Worm (Caenorhabditis elegans): ENCODE measurements around the gene Y54G2A.52.
A peak's percentile ranks its signal among the peaks of the same experiment; 100 is the strongest.

Gene Y54G2A.52

DNA sequence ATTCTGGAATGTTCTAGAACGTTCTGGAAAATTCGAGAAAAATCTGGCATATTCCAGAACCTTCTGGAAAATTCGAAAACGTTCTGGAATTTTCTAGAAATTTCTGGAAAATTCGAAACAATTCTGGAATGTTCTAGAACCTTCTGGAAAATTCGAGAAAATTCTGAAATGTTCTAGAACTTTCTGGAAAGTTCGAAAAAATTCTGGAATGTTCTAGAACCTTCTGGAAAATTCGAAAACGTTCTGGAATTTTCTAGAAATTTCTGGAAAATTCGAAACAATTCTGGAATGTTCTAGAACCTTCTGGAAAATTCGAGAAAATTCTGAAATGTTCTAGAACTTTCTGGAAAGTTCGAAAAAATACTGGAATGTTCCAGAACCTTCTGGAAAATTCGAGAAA is 43.7 kb downstream of the Y54G2A.52 start:
- peak; percentile 93 for TF ChIP-seq hsf-1 (GFP tag; IDR thresholded peaks at IDR 0.05)

DNA sequence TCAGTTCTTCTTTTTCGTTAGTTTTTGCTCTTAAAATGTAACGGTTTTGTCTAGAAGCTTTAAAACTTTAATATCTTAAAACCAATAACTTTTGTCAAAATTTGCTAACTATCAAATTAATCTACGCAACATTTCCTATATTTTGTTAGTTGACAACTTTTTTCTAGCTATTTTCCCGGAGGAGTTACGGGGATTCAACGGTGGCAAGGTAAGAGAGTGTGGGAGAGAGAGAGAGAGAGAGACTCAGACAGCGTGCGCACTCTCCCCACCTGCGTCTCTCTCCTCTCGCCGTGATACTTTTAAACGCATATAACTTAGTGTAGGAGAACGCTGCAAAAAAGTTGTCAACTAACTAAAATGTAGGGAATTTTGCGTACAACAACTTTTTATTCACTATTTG is 44.9 kb downstream of the Y54G2A.52 start:
- TF ChIP-seq aptf-3 (GFP tag; IDR thresholded peaks at IDR 0.05) (no peak), nhr-90 (tag; optimal IDR thresholded peaks at IDR 0.05) (no peak), attf-5 (GFP tag; optimal IDR thresholded peaks at IDR 0.05) (no peak), mes-4 (tag; optimal IDR thresholded peaks at IDR 0.05) (no peak), madf-3 (GFP tag; IDR thresholded peaks at IDR 0.05) (no peak), K12H6.12 (tag; optimal IDR thresholded peaks at IDR 0.05) (no peak), hlh-26 (GFP tag; conservative IDR thresholded peaks at IDR 0.05) (no peak), xnd-1 (tag; optimal IDR thresholded peaks at IDR 0.05) (no peak), K11D2.4 (GFP tag; IDR thresholded peaks at IDR 0.05) (no peak), hrde-1 (tag; optimal IDR thresholded peaks at IDR 0.05; ENCODE audit: borderline replicate concordance) (no peak), egrh-3 (GFP tag; IDR thresholded peaks at IDR 0.05) (no peak), chd-7 (tag; optimal IDR thresholded peaks at IDR 0.05) (no peak)

DNA sequence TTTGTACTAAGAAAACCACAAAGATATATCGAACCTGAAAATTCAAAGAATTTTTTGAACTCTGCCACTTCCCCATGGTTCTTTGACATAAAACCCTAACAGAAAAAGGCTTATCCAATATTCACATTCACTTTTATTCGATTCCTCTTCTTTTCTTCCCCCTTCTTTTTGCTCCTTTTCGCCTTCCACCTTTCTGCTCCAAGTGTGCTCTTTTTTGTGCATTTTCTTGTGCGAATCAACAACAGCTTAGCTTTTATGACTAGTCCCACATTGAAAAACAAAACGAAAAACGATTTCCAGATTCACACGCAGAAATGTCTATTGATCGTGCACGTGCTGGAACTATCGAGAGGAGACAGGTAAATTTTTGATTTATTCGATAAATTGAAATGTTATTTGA is 46.9 kb downstream of the Y54G2A.52 start, which contains the start of gene Y54G2A.41:
Y54G2A.41 (plus strand) TSS at position 301 of the 400 bp plus-strand sequence.
- no peak for TF ChIP-seq chd-7 (tag; optimal IDR thresholded peaks at IDR 0.05)
- TF ChIP-seq die-1 (tag; optimal IDR thresholded peaks at IDR 0.05), result no peak

DNA sequence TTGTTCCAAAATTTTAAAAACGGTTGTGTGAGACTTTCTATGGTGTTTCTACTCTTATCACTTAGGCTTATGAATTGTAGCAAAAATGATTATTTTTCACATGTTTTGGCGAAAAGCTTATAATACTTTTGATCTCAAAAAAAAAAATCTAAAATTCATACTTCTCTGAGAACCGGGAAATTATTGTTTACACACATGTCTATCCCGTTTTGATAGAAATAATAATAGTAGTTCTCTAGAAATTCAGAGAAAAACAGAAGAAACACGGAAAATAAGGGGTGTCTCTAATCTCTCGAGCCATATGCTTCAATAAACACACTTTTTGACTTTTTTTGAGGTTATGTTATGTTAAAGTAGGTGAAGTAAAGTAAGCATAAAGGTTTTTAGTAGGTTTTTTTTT is 47.9 kb downstream of the Y54G2A.52 start:
- TF ChIP-seq hmg-20 (GFP tag; IDR thresholded peaks at IDR 0.05), result no peak
- TF ChIP-seq lsl-1 (GFP tag; optimal IDR thresholded peaks at IDR 0.05), result no peak
- TF ChIP-seq nhr-27 (tag; optimal IDR thresholded peaks at IDR 0.05), result no peak
- TF ChIP-seq efl-1 (GFP tag; optimal IDR thresholded peaks at IDR 0.05), result no peak
- TF ChIP-seq tbp1 (GFP tag; optimal IDR thresholded peaks at IDR 0.05), result no peak
- TF ChIP-seq snpc-1.3 (tag; optimal IDR thresholded peaks at IDR 0.05; ENCODE audit: insufficient read depth), result no peak
- TF ChIP-seq gei-17 (GFP tag; optimal IDR thresholded peaks at IDR 0.05), result no peak
- no peak for TF ChIP-seq ztf-25 (GFP tag; IDR thresholded peaks at IDR 0.05)
- no peak for TF ChIP-seq madf-6 (GFP tag; IDR thresholded peaks at IDR 0.05)
- no peak for TF ChIP-seq ztf-28 (GFP tag; IDR thresholded peaks at IDR 0.05)
- no peak for TF ChIP-seq lin-40 (tag; optimal IDR thresholded peaks at IDR 0.05)
- TF ChIP-seq mel-28 (tag; optimal IDR thresholded peaks at IDR 0.05; ENCODE audit: borderline replicate concordance), result no peak
- TF ChIP-seq mes-4 (tag; optimal IDR thresholded peaks at IDR 0.05), result no peak
- TF ChIP-seq mxl-1 (tag; optimal IDR thresholded peaks at IDR 0.05), result no peak
- no peak for TF ChIP-seq F52B5.7 (tag; optimal IDR thresholded peaks at IDR 0.05)

DNA sequence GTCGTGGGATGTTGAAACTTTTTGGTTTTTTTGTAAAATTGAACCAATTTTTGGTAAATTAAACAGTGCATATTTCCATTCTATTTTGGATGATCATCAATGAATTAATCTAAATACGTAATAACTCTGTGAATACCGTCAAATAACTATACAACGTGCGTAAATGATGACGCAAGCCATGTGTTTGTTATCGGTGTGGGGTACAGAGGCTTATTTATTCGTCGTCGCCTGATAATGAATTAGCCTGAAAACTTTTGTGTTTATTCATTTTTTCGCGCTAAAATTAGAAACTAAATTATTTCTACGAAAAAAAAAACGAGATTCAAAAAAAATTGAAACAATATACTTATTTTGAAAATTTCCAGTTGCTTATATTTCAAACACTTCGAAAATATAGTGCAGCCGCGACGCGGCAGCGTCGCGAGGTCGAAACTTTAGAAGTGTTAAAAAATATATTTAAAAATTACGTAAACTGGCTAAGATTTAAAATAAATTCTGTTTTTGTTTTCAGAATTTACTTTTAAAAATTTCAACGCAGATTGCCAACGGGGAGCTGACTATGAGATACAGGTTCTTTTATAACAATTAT is 49.5 kb downstream of the Y54G2A.52 start:
- TF ChIP-seq lin-35 (GFP tag; optimal IDR thresholded peaks at IDR 0.05), result no peak
- TF ChIP-seq zfh-2 (GFP tag; conservative IDR thresholded peaks at IDR 0.05), result no peak
- no peak for TF ChIP-seq lsy-27 (tag; optimal IDR thresholded peaks at IDR 0.05; ENCODE audit: borderline replicate concordance, insufficient read depth)
- no peak for TF ChIP-seq rpc-1 (optimal IDR thresholded peaks at IDR 0.05)
- no peak for TF ChIP-seq rpc-1 (tag; optimal IDR thresholded peaks at IDR 0.05)
- no peak for TF ChIP-seq aptf-3 (GFP tag; IDR thresholded peaks at IDR 0.05)
- no peak for TF ChIP-seq somi-1 (GFP tag; optimal IDR thresholded peaks at IDR 0.05)
- TF ChIP-seq pha-4 (tag; optimal IDR thresholded peaks at IDR 0.05), result no peak
- no peak for TF ChIP-seq F57A8.1 (GFP tag; optimal IDR thresholded peaks at IDR 0.05)
- TF ChIP-seq nhr-179 (tag; optimal IDR thresholded peaks at IDR 0.05), result no peak
- no peak for TF ChIP-seq ceh-100 (GFP tag; IDR thresholded peaks at IDR 0.05)
- no peak for TF ChIP-seq dpl-1 (GFP tag; optimal IDR thresholded peaks at IDR 0.05)

All from whole organism, young adult.